Worm (Caenorhabditis elegans) whole organism, L2 larva: Measurements from ENCODE around the gene glr-6.

ENCODE experiments used
- C34F6.9 ChIP-seq: fragments of 150-350 bp; optimal IDR thresholded peaks from 2 replicates; lab custom pipeline; 2014; ENCODE audit warnings: missing biosample characterization, missing genetic modification characterization
- F13H6.1 ChIP-seq: sonication (generic microtip); optimal IDR thresholded peaks from 2 replicates; lab custom pipeline; 2016; ENCODE audit warnings: missing genetic modification characterization, missing compliant biosample characterization
- R02D3.7 ChIP-seq: fragments of 150-350 bp; optimal IDR thresholded peaks from 2 replicates; lab custom pipeline; 2014; ENCODE audit warnings: missing biosample characterization, missing genetic modification characterization
- alr-1 ChIP-seq: fragments of 150-350 bp; optimal IDR thresholded peaks from 2 replicates; lab custom pipeline; 2014; ENCODE audit warnings: missing biosample characterization, missing genetic modification characterization
- aly-2 ChIP-seq: fragments of 150-350 bp; optimal IDR thresholded peaks from 2 replicates; lab custom pipeline; 2014; ENCODE audit warnings: missing biosample characterization, missing genetic modification characterization
- blmp-1 ChIP-seq: sonication (generic microtip); optimal IDR thresholded peaks from 2 replicates; lab custom pipeline; 2017; ENCODE audit warnings: missing genetic modification characterization, mild to moderate bottlenecking, missing compliant biosample characterization, antibody characterized with exemption, moderate library complexity; ENCODE audit not compliant: insufficient read depth
- ceh-16 ChIP-seq: fragments of 150-350 bp; optimal IDR thresholded peaks from 2 replicates; lab custom pipeline; 2014; ENCODE audit warnings: missing biosample characterization, missing genetic modification characterization
- ceh-82 ChIP-seq: fragments of 150-350 bp; optimal IDR thresholded peaks from 2 replicates; lab custom pipeline; 2014; ENCODE audit warnings: missing biosample characterization, missing genetic modification characterization
- crh-2 ChIP-seq: sonication (generic microtip); optimal IDR thresholded peaks from 2 replicates; lab custom pipeline; 2017; ENCODE audit warnings: missing biosample characterization, missing genetic modification characterization
- egl-27 ChIP-seq: sonication (generic microtip); optimal IDR thresholded peaks from 3 replicates; lab custom pipeline; 2017; ENCODE audit warnings: missing biosample characterization, missing genetic modification reagents, missing genetic modification characterization
- elt-1 ChIP-seq: fragments of 150-350 bp; optimal IDR thresholded peaks from 2 replicates; lab custom pipeline; 2014; ENCODE audit warnings: missing biosample characterization, missing genetic modification characterization
- elt-3 ChIP-seq: sonication (generic microtip); optimal IDR thresholded peaks from 2 replicates; lab custom pipeline; 2017; ENCODE audit warnings: missing biosample characterization, missing genetic modification characterization
- gmeb-1 ChIP-seq: fragments of 150-350 bp; optimal IDR thresholded peaks from 2 replicates; lab custom pipeline; 2014; ENCODE audit warnings: missing biosample characterization, missing genetic modification characterization
- lin-11 ChIP-seq: fragments of 150-350 bp; sonication (generic microtip); optimal IDR thresholded peaks from 2 replicates; lab custom pipeline; 2014; ENCODE audit warnings: missing biosample characterization, missing genetic modification characterization, inconsistent platforms, mixed read lengths
- lin-13 ChIP-seq: fragments of 150-350 bp; optimal IDR thresholded peaks from 2 replicates; lab custom pipeline; 2014; ENCODE audit warnings: missing biosample characterization, missing genetic modification reagents, missing genetic modification characterization
- lin-39 ChIP-seq: fragments of 150-350 bp; optimal IDR thresholded peaks from 2 replicates; lab custom pipeline; 2014; ENCODE audit warnings: missing biosample characterization, missing genetic modification reagents, missing genetic modification characterization
- lsy-2 ChIP-seq, 2 experiments: fragments of 150-350 bp in 1 of 2; sonication (generic microtip) in 1 of 2; optimal IDR thresholded peaks; 2 replicates each; lab custom pipeline; 2014 to 2017; ENCODE audit warnings: missing biosample characterization in 2 of 2, missing genetic modification characterization in 2 of 2
- mab-5 ChIP-seq: fragments of 150-350 bp; optimal IDR thresholded peaks from 2 replicates; lab custom pipeline; 2014; ENCODE audit warnings: missing biosample characterization, missing genetic modification characterization
- mdl-1 ChIP-seq, 2 experiments: fragments of 150-350 bp in 1 of 2; sonication (generic microtip) in 1 of 2; optimal IDR thresholded peaks; 2 replicates each; lab custom pipeline; 2017; ENCODE audit warnings: missing biosample characterization in 2 of 2, missing genetic modification characterization in 2 of 2
- nhr-11 ChIP-seq: fragments of 150-350 bp; optimal IDR thresholded peaks from 2 replicates; lab custom pipeline; 2014; ENCODE audit warnings: missing biosample characterization, missing genetic modification characterization
- nhr-12 ChIP-seq: fragments of 150-350 bp; optimal IDR thresholded peaks from 2 replicates; lab custom pipeline; 2014; ENCODE audit warnings: missing biosample characterization, missing genetic modification characterization
- nhr-23 ChIP-seq: fragments of 150-350 bp; optimal IDR thresholded peaks from 2 replicates; lab custom pipeline; 2014; ENCODE audit warnings: missing biosample characterization, missing genetic modification reagents, missing genetic modification characterization
- nhr-237 ChIP-seq: fragments of 150-350 bp; optimal IDR thresholded peaks from 2 replicates; lab custom pipeline; 2014; ENCODE audit warnings: missing biosample characterization, missing genetic modification characterization
- nhr-25 ChIP-seq: fragments of 150-350 bp; sonication (generic microtip); optimal IDR thresholded peaks from 3 replicates; lab custom pipeline; 2014; ENCODE audit warnings: missing biosample characterization, missing genetic modification characterization
- nhr-6 ChIP-seq: fragments of 150-350 bp; optimal IDR thresholded peaks from 2 replicates; lab custom pipeline; 2014; ENCODE audit warnings: missing biosample characterization, missing genetic modification characterization
- nhr-77 ChIP-seq: fragments of 150-350 bp; optimal IDR thresholded peaks from 2 replicates; lab custom pipeline; 2014; ENCODE audit warnings: missing biosample characterization, missing genetic modification characterization
- peb-1 ChIP-seq: fragments of 150-350 bp; optimal IDR thresholded peaks from 2 replicates; lab custom pipeline; 2014; ENCODE audit warnings: missing biosample characterization, missing genetic modification characterization
- skn-1 ChIP-seq: sonication (generic microtip); optimal IDR thresholded peaks from 2 replicates; lab custom pipeline; 2017; ENCODE audit warnings: missing biosample characterization, missing genetic modification characterization
- sma-3 ChIP-seq: sonication (generic microtip); optimal IDR thresholded peaks from 2 replicates; lab custom pipeline; 2016; ENCODE audit warnings: missing genetic modification reagents, missing genetic modification characterization, missing compliant biosample characterization
- sma-9 ChIP-seq, 2 experiments: fragments of 150-350 bp in 1 of 2; sonication (generic microtip) in 1 of 2; optimal IDR thresholded peaks; 2 replicates each; lab custom pipeline; 2014 to 2016; ENCODE audit warnings: missing genetic modification characterization in 2 of 2, mild to moderate bottlenecking in 1 of 2, missing biosample characterization in 1 of 2, missing compliant biosample characterization in 1 of 2, missing genetic modification reagents in 1 of 2, moderate library complexity in 1 of 2
- unc-39 ChIP-seq: fragments of 150-350 bp; optimal IDR thresholded peaks from 2 replicates; lab custom pipeline; 2014; ENCODE audit warnings: missing biosample characterization, missing genetic modification characterization
- zag-1 ChIP-seq: fragments of 150-350 bp; optimal IDR thresholded peaks from 2 replicates; lab custom pipeline; 2014; ENCODE audit warnings: missing biosample characterization, missing genetic modification characterization
- ztf-1 ChIP-seq: fragments of 200-800 bp; sonication (Bioruptor generic); conservative IDR thresholded peaks from 2 replicates; pipeline ENCODE4 v1.3.6; 2022; ENCODE audit warnings: missing genetic modification characterization, missing compliant biosample characterization
- ztf-11 ChIP-seq: sonication (generic microtip); optimal IDR thresholded peaks from 2 replicates; lab custom pipeline; 2017; ENCODE audit warnings: missing biosample characterization, missing genetic modification characterization

Gene glr-6

DNA sequence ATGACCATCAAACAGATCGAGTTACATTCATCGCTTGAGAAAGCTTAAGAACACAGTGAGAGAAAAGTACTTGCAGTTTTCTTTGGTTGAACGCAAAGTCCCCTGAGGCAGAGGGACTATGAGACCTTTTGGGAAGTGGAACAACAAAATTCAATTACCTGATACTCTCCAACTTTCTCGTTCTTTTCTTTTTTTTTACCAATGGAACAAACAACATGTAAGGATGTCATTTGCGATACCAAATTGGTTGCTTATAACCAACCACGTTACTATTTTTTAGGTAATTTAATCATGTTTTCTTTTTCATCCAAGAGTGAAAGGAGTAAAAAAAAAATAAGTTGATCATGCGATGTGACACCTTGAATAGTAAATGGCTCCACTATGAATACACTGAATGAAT, 16.3 kb upstream of the glr-6 start:
- TF ChIP-seq sma-9 (GFP tag; optimal IDR thresholded peaks at IDR 0.05; lab: Kevin White, UChicago) (peak; percentile 7), sma-9 (tag; optimal IDR thresholded peaks at IDR 0.05; lab: Kevin White, UChicago) (no peak), egl-27 (tag; lab: Kevin White, UChicago) (no peak), ztf-11 (no peak), F13H6.1 (tag; lab: Kevin White, UChicago) (no peak)
- TF ChIP-seq, all 48 proteins: peak for 1

DNA sequence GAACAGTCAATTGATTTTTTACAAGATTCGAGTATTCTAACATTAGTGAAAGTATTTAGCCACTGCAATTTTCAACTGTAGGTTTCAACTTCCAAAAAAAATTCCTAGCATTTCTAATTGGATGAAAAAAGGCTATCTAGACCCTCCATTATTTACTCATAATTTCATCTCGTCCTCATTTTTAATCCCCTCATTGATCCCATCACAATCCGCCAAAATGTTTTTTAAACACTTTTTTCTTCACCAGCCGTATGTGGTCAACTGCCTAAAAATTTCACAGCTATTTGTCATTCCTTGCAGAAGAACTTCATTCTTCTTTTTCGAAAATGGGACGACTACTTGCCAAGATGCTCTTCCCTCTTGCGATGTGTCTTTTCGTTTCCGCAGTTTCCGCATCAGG, 12.8 kb upstream of the glr-6 start, which contains the start of gene rig-3:
rig-3 (plus strand) TSS at position 301 of the 400 bp plus-strand sequence.
- TF ChIP-seq lsy-2 (tag; optimal IDR thresholded peaks at IDR 0.05; lab: Kevin White, UChicago) (no peak), ceh-16 (tag; lab: Kevin White, UChicago) (no peak), gmeb-1 (tag; lab: Kevin White, UChicago) (no peak), elt-1 (tag; lab: Kevin White, UChicago) (no peak), unc-39 (no peak), zag-1 (no peak), sma-9 (GFP tag; optimal IDR thresholded peaks at IDR 0.05; lab: Kevin White, UChicago) (no peak), sma-9 (tag; optimal IDR thresholded peaks at IDR 0.05; lab: Kevin White, UChicago) (no peak), lin-11 (tag; lab: Kevin White, UChicago) (no peak), nhr-25 (tag; lab: Kevin White, UChicago) (no peak), C34F6.9 (no peak), aly-2 (tag; lab: Kevin White, UChicago) (no peak), mdl-1 (tag; optimal IDR thresholded peaks at IDR 0.05; lab: Kevin White, UChicago) (no peak), nhr-23 (tag; lab: Kevin White, UChicago) (no peak), nhr-6 (tag; lab: Kevin White, UChicago) (no peak), nhr-237 (tag; lab: Kevin White, UChicago) (no peak), elt-3 (tag; lab: Kevin White, UChicago) (no peak)

DNA sequence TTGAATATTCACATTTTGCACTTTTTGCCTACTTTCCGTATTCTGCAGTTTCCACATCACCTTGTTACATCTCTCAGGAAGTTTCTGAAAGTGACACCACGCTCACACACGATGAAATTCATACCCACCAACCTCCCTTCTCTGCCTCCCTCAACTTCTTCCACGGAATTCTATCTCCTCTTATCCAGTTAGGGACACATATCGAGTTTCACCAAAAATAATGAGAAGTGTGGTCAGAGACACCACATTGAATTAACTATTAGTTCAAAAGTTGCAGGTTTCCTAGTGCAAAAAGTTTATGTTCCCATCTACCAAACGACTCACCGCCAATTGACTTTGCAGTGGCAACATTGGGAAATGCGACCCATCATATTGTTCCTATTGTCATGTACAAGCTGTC, 9.9 kb upstream of the glr-6 start:
- TF ChIP-seq lin-13, result no peak
- no peak for TF ChIP-seq nhr-11
- TF ChIP-seq nhr-12 (tag; lab: Kevin White, UChicago), result no peak
- TF ChIP-seq, all 48 proteins: peak for 0

DNA sequence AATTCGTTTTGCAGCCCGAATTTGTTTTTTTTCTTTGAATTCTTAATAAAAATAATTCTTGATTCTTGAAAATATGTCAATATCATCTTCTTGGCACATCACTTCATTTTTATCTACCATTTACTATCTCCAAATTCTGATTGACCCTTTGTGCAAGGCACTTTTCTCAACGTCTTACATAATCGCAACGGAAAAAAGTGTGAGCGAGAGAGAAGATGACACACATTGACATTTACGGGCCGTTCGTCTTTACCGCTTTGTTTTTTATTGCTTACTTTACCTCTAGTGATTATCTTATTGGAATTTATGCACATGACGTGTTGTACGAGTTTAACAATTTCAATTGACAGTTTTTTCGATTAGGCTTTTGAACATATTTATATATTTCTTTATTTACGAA, 8.1 kb upstream of the glr-6 start:
- TF ChIP-seq alr-1 (no peak), ceh-82 (no peak), ztf-11 (no peak), sma-3 (GFP tag; lab: Kevin White, UChicago) (no peak), skn-1 (tag; lab: Kevin White, UChicago) (no peak), nhr-11 (no peak), ceh-16 (tag; lab: Kevin White, UChicago) (no peak), nhr-237 (tag; lab: Kevin White, UChicago) (no peak), egl-27 (tag; lab: Kevin White, UChicago) (no peak), nhr-77 (no peak), aly-2 (tag; lab: Kevin White, UChicago) (no peak), lin-39 (tag; lab: Kevin White, UChicago) (no peak), peb-1 (tag; lab: Kevin White, UChicago) (no peak), blmp-1 (tag; lab: Kevin White, UChicago) (no peak), R02D3.7 (tag; lab: Kevin White, UChicago) (no peak), unc-39 (no peak), crh-2 (tag; lab: Kevin White, UChicago) (no peak)

DNA sequence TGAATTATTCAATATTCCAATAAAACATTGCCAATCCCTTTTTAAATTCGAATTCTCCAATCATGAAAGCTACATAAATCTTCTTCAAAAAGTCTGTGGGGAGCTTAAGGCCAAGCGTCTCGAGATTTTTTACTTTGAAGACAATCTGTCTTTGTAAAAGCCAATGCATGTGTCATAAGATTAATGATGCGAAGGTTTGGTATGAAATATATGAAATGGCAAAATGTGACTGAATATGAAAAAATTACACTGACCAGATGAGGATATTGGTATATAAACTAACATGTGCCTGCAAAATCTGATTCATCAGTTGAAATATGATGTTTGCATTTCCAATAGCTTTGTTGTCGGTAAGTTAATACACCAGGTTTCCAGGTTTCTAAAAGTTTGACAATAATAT, 5.4 kb upstream of the glr-6 start, which contains the start of gene C53B7.2:
C53B7.2 (plus strand) TSS at position 301 of the 400 bp plus-strand sequence.
- TF ChIP-seq egl-27 (tag; lab: Kevin White, UChicago) (no peak), ztf-1 (GFP tag; lab: Robert Waterston, UW) (no peak), mab-5 (tag; lab: Kevin White, UChicago) (peak; percentile 72), crh-2 (tag; lab: Kevin White, UChicago) (no peak)
